Worm (Caenorhabditis elegans): ENCODE measurements around the gene srx-134.

The srx-134 gene

ce11 chrV:13876529-13876928 is 20.3 kb upstream of the srx-134 start, which contains the start of gene T22G5.1:
TSS of gene T22G5.1 (plus strand) at chrV:13876829.
- no peak for TF ChIP-seq ets-4 (GFP tag; optimal IDR thresholded peaks at IDR 0.05)
- no peak for TF ChIP-seq F49E8.2 (tag; optimal IDR thresholded peaks at IDR 0.05; ENCODE audit: insufficient read depth)
- TF ChIP-seq hrde-1 (tag; optimal IDR thresholded peaks at IDR 0.05; ENCODE audit: borderline replicate concordance) = no peak
- TF ChIP-seq lsy-27 (tag; optimal IDR thresholded peaks at IDR 0.05; ENCODE audit: borderline replicate concordance, insufficient read depth) = no peak
- no peak for TF ChIP-seq nhr-27 (tag; optimal IDR thresholded peaks at IDR 0.05)
- TF ChIP-seq tlf-1 (GFP tag; optimal IDR thresholded peaks at IDR 0.05) = no peak
- no peak for TF ChIP-seq unc-62 (GFP tag; optimal IDR thresholded peaks at IDR 0.05)
- no peak for TF ChIP-seq ZK185.1 (tag; optimal IDR thresholded peaks at IDR 0.05; ENCODE audit: poor library complexity, severe bottlenecking)
- TF ChIP-seq nhr-179 (tag; optimal IDR thresholded peaks at IDR 0.05) = no peak
- no peak for TF ChIP-seq ccch-3 (GFP tag; optimal IDR thresholded peaks at IDR 0.05)
- TF ChIP-seq zfh-2 (GFP tag; conservative IDR thresholded peaks at IDR 0.05) = no peak
- no peak for TF ChIP-seq snpc-1.1 (tag; optimal IDR thresholded peaks at IDR 0.05; ENCODE audit: insufficient read depth)
- TF ChIP-seq xnd-1 (tag; optimal IDR thresholded peaks at IDR 0.05) = no peak
- TF ChIP-seq egl-44 (GFP tag; IDR thresholded peaks at IDR 0.05) = no peak
- no peak for TF ChIP-seq F10E7.11 (tag; optimal IDR thresholded peaks at IDR 0.05)
- TF ChIP-seq madf-10 (tag; optimal IDR thresholded peaks at IDR 0.05) = no peak
- TF ChIP-seq F39B2.1 (GFP tag; IDR thresholded peaks at IDR 0.05) = no peak
- no peak for TF ChIP-seq B0336.3 (GFP tag; IDR thresholded peaks at IDR 0.05)
- no peak for TF ChIP-seq repo-1 (tag; optimal IDR thresholded peaks at IDR 0.05)

- no peak for TF ChIP-seq F23B12.7 (tag; optimal IDR thresholded peaks at IDR 0.05; ENCODE audit: insufficient read depth)
- TF ChIP-seq zfh-2 (GFP tag; conservative IDR thresholded peaks at IDR 0.05) = no peak
- TF ChIP-seq mcd-1 (GFP tag; IDR thresholded peaks at IDR 0.05) = no peak
- no peak for TF ChIP-seq F57C9.4 (tag; optimal IDR thresholded peaks at IDR 0.05)
- TF ChIP-seq lin-40 (tag; optimal IDR thresholded peaks at IDR 0.05) = no peak
- TF ChIP-seq hrde-1 (tag; optimal IDR thresholded peaks at IDR 0.05; ENCODE audit: borderline replicate concordance) = no peak
- TF ChIP-seq xnd-1 (tag; optimal IDR thresholded peaks at IDR 0.05) = no peak
- no peak for TF ChIP-seq F37B4.10 (GFP tag; IDR thresholded peaks at IDR 0.05)
- no peak for TF ChIP-seq cebp-2 (GFP tag; IDR thresholded peaks at IDR 0.05)
- TF ChIP-seq nfya-2 (GFP tag; IDR thresholded peaks at IDR 0.05) = no peak
- TF ChIP-seq mxl-1 (tag; optimal IDR thresholded peaks at IDR 0.05) = no peak
Observed at ce11 chrV:13873323-13873722, 17.0 kb upstream of the srx-134 start.

ce11 chrV:13872895-13873294 is 16.6 kb upstream of the srx-134 start, which contains the start of gene cpt-5:
TSS of gene cpt-5 (plus strand) at chrV:13873195.
- TF ChIP-seq madf-3 (GFP tag; IDR thresholded peaks at IDR 0.05) (no peak), K11D2.4 (GFP tag; IDR thresholded peaks at IDR 0.05) (no peak), nhr-80 (tag; optimal IDR thresholded peaks at IDR 0.05) (no peak), athp-1 (tag; optimal IDR thresholded peaks at IDR 0.05) (no peak), egl-44 (GFP tag; IDR thresholded peaks at IDR 0.05) (no peak), aptf-2 (GFP tag; conservative IDR thresholded peaks at IDR 0.05) (no peak), T07F8.4 (tag; optimal IDR thresholded peaks at IDR 0.05) (no peak)

- TF ChIP-seq sdz-38 (tag; optimal IDR thresholded peaks at IDR 0.05) (no peak), ceh-79 (tag; optimal IDR thresholded peaks at IDR 0.05) (no peak), F39B2.1 (GFP tag; IDR thresholded peaks at IDR 0.05) (no peak), nhr-120 (GFP tag; IDR thresholded peaks at IDR 0.05) (no peak), Y56A3A.18 (GFP tag; IDR thresholded peaks at IDR 0.05) (no peak), egl-18 (GFP tag; IDR thresholded peaks at IDR 0.05) (no peak), sea-2 (GFP tag; IDR thresholded peaks at IDR 0.05) (no peak), mxl-1 (tag; optimal IDR thresholded peaks at IDR 0.05) (no peak), hmg-1.2 (GFP tag; IDR thresholded peaks at IDR 0.05) (no peak; the same call in 1 of the 2 replicates), egrh-3 (GFP tag; IDR thresholded peaks at IDR 0.05) (no peak), nfyb-1 (GFP tag; IDR thresholded peaks at IDR 0.05) (no peak)
Observed at ce11 chrV:13869551-13869950, 13.3 kb upstream of the srx-134 start.
